Worm (Caenorhabditis elegans): Measurements from ENCODE around the gene set-17.

DNA sequence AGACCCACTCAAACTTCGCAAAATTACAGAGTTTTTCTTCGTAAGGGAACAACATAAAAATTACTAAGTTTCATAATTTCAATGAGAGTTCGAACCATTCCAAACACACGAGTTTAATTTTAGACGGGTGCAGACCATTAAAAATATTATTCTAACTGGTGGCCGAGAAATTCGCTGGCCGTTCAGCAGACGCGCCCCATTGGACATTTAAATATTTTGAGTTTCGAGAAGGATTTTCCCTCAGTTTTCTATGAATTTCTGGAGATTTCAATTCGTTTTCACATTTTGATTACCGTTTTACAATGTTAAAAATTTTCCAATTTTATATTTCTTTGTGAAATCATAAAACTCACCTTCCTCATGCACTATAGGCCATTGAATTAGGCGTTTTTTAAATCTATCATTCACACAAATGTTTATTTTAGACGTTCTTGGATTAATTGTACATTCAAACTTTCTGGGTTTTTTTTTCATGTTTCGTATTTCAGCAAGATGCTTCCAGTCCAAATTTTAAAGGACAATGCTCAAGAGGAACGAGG is 13.0 kb downstream of the set-17 start, which contains the start of gene cct-2:
- no peak for TF ChIP-seq pha-4 (tag; optimal IDR thresholded peaks at IDR 0.05)
- TF ChIP-seq ceh-24 (tag; optimal IDR thresholded peaks at IDR 0.05): no peak

Data from whole organism, late embryonic.